Fruit fly (Drosophila melanogaster): ENCODE results near the gene clumsy.

The clumsy gene

dm6 chr2L:21220396-21220795 is 14.1 kb downstream of the clumsy start, which contains the start of gene Atg18b:
TSS of gene Atg18b (minus strand) at chr2L:21220572.
- no peak for TF ChIP-seq EcR (GFP tag; optimal IDR thresholded peaks at IDR 0.05)
- no peak for TF ChIP-seq CG8478 (optimal IDR thresholded peaks at IDR 0.05)
- TF ChIP-seq psq (optimal IDR thresholded peaks at IDR 0.05), result no peak
- no peak for TF ChIP-seq pan (optimal IDR thresholded peaks at IDR 0.05)
- no peak for TF ChIP-seq Dll (optimal IDR thresholded peaks at IDR 0.05)

dm6 chr2L:21221114-21221578 is 14.9 kb downstream of the clumsy start, which contains the start of gene CG8677:
TSS of gene CG8677 (plus strand) at chr2L:21221312.
- TF ChIP-seq pan (optimal IDR thresholded peaks at IDR 0.05), result no peak
- TF ChIP-seq Dll (optimal IDR thresholded peaks at IDR 0.05), result no peak

dm6 chr2L:21221778-21222177 is 15.5 kb downstream of the clumsy start:
- TF ChIP-seq psq (optimal IDR thresholded peaks at IDR 0.05) (no peak), usp (GFP tag; optimal IDR thresholded peaks at IDR 0.05) (no peak), EcR (GFP tag; optimal IDR thresholded peaks at IDR 0.05) (no peak), CG8478 (optimal IDR thresholded peaks at IDR 0.05) (no peak), pan (optimal IDR thresholded peaks at IDR 0.05) (no peak), Dll (optimal IDR thresholded peaks at IDR 0.05) (no peak)

- TF ChIP-seq Dll (optimal IDR thresholded peaks at IDR 0.05) (no peak), usp (GFP tag; optimal IDR thresholded peaks at IDR 0.05) (no peak), CG8478 (optimal IDR thresholded peaks at IDR 0.05) (no peak), pan (optimal IDR thresholded peaks at IDR 0.05) (no peak), psq (optimal IDR thresholded peaks at IDR 0.05) (no peak), EcR (GFP tag; optimal IDR thresholded peaks at IDR 0.05) (no peak)
Measured at dm6 chr2L:21233430-21233829, 27.1 kb downstream of the clumsy start.

dm6 chr2L:21234388-21234984 is 28.2 kb downstream of the clumsy start:
- TF ChIP-seq Dll (optimal IDR thresholded peaks at IDR 0.05) (no peak), pan (optimal IDR thresholded peaks at IDR 0.05) (no peak), EcR (GFP tag; optimal IDR thresholded peaks at IDR 0.05) (no peak)

- TF ChIP-seq Dll (optimal IDR thresholded peaks at IDR 0.05), result no peak
Measured at dm6 chr2L:21235463-21235862, 29.2 kb downstream of the clumsy start.

- no peak for TF ChIP-seq pan (optimal IDR thresholded peaks at IDR 0.05)
- no peak for TF ChIP-seq psq (optimal IDR thresholded peaks at IDR 0.05)
- no peak for TF ChIP-seq Dll (optimal IDR thresholded peaks at IDR 0.05)
Measured at dm6 chr2L:21236633-21237032, 30.3 kb downstream of the clumsy start, which contains the start of gene CG31626. TSS of gene CG31626 (minus strand) at chr2L:21236733.

dm6 chr2L:21237048-21237747 is 30.9 kb downstream of the clumsy start, which contains the start of gene Hr39:
TSS of gene Hr39 (plus strand) at chr2L:21237250.
- TF ChIP-seq usp (GFP tag; optimal IDR thresholded peaks at IDR 0.05) (no peak), EcR (GFP tag; optimal IDR thresholded peaks at IDR 0.05) (no peak), Dll (optimal IDR thresholded peaks at IDR 0.05) (no peak), CG8478 (optimal IDR thresholded peaks at IDR 0.05) (no peak), pan (optimal IDR thresholded peaks at IDR 0.05) (no peak), psq (optimal IDR thresholded peaks at IDR 0.05) (no peak)

- TF ChIP-seq Dll (optimal IDR thresholded peaks at IDR 0.05), result peak; percentile 82
- peak; percentile 86 to 96 for TF ChIP-seq EcR (GFP tag; optimal IDR thresholded peaks at IDR 0.05)
- no peak for TF ChIP-seq usp (GFP tag; optimal IDR thresholded peaks at IDR 0.05)
Measured at dm6 chr2L:21237748-21238459, 31.6 kb downstream of the clumsy start.

- TF ChIP-seq CG8478 (optimal IDR thresholded peaks at IDR 0.05), result no peak
- no peak for TF ChIP-seq psq (optimal IDR thresholded peaks at IDR 0.05)
- TF ChIP-seq pan (optimal IDR thresholded peaks at IDR 0.05), result no peak
- no peak for TF ChIP-seq Dll (optimal IDR thresholded peaks at IDR 0.05)
- TF ChIP-seq usp (GFP tag; optimal IDR thresholded peaks at IDR 0.05), result no peak
- TF ChIP-seq EcR (GFP tag; optimal IDR thresholded peaks at IDR 0.05), result no peak
Measured at dm6 chr2L:21242369-21242768, 36.1 kb downstream of the clumsy start.

dm6 chr2L:21243964-21244466 is 37.7 kb downstream of the clumsy start:
- peak; percentile 39 for TF ChIP-seq pan (optimal IDR thresholded peaks at IDR 0.05)
- TF ChIP-seq usp (GFP tag; optimal IDR thresholded peaks at IDR 0.05), result no peak
- no peak for TF ChIP-seq psq (optimal IDR thresholded peaks at IDR 0.05)
- peak; percentile 60 to 98 for TF ChIP-seq EcR (GFP tag; optimal IDR thresholded peaks at IDR 0.05)
- TF ChIP-seq CG8478 (optimal IDR thresholded peaks at IDR 0.05), result no peak
- no peak for TF ChIP-seq Dll (optimal IDR thresholded peaks at IDR 0.05)

- no peak for TF ChIP-seq usp (GFP tag; optimal IDR thresholded peaks at IDR 0.05)
- TF ChIP-seq Dll (optimal IDR thresholded peaks at IDR 0.05), result no peak
- TF ChIP-seq CG8478 (optimal IDR thresholded peaks at IDR 0.05), result no peak
- TF ChIP-seq EcR (GFP tag; optimal IDR thresholded peaks at IDR 0.05), result peak in 1 of 2 experiments; percentile 35
Measured at dm6 chr2L:21245093-21245736, 38.9 kb downstream of the clumsy start.
